Worm (Caenorhabditis elegans) whole organism, L3 larva: ENCODE data around the gene pho-8.

ENCODE experiments used
- egl-27 ChIP-seq: sonication (generic microtip); optimal IDR thresholded peaks from 4 replicates; lab custom pipeline; 2017; ENCODE audit warnings: missing biosample characterization, missing genetic modification reagents, missing genetic modification characterization
- egl-5 ChIP-seq: fragments of 150-350 bp; optimal IDR thresholded peaks from 2 replicates; lab custom pipeline; 2017; ENCODE audit warnings: missing biosample characterization, missing genetic modification reagents, missing genetic modification characterization, inconsistent platforms
- fkh-10 ChIP-seq: sonication (generic microtip); optimal IDR thresholded peaks from 2 replicates; lab custom pipeline; 2017; ENCODE audit warnings: missing biosample characterization, missing genetic modification reagents, missing genetic modification characterization
- lin-39 ChIP-seq: fragments of 150-350 bp; optimal IDR thresholded peaks from 2 replicates; lab custom pipeline; 2018; ENCODE audit warnings: missing biosample characterization, missing genetic modification reagents, missing genetic modification characterization
- nfya-1 ChIP-seq: sonication (generic microtip); optimal IDR thresholded peaks from 2 replicates; lab custom pipeline; 2017; ENCODE audit warnings: missing genetic modification characterization, mild to moderate bottlenecking, missing compliant biosample characterization, antibody characterized with exemption, moderate library complexity; ENCODE audit not compliant: insufficient read depth
- nhr-12 ChIP-seq: fragments of 150-350 bp; optimal IDR thresholded peaks from 2 replicates; lab custom pipeline; 2014; ENCODE audit warnings: missing biosample characterization, missing genetic modification characterization
- nhr-77 ChIP-seq: fragments of 150-350 bp; optimal IDR thresholded peaks from 2 replicates; lab custom pipeline; 2014; ENCODE audit warnings: missing biosample characterization, missing genetic modification characterization
- sea-2 ChIP-seq: fragments of 150-350 bp; sonication (generic microtip); optimal IDR thresholded peaks from 4 replicates; lab custom pipeline; 2014; ENCODE audit warnings: missing biosample characterization, missing genetic modification reagents, missing genetic modification characterization
- snpc-4 ChIP-seq: fragments of 150-350 bp; optimal IDR thresholded peaks from 2 replicates; lab custom pipeline; 2014; ENCODE audit warnings: missing biosample characterization, missing genetic modification characterization
- unc-39 ChIP-seq: sonication (generic microtip); optimal IDR thresholded peaks from 4 replicates; lab custom pipeline; 2017; ENCODE audit warnings: missing biosample characterization, missing genetic modification characterization
- zag-1 ChIP-seq: fragments of 150-350 bp; optimal IDR thresholded peaks from 2 replicates; lab custom pipeline; 2014; ENCODE audit warnings: missing biosample characterization, missing genetic modification characterization

- TF ChIP-seq nhr-12 (tag; lab: Kevin White, UChicago), result no peak
- TF ChIP-seq zag-1, result no peak
- no peak for TF ChIP-seq egl-5 (tag; lab: Kevin White, UChicago)
- TF ChIP-seq unc-39, result no peak
- TF ChIP-seq lin-39 (tag; lab: Kevin White, UChicago), result no peak
- TF ChIP-seq snpc-4 (tag; lab: Kevin White, UChicago), result no peak
- TF ChIP-seq sea-2 (GFP tag; lab: Kevin White, UChicago), result no peak
- no peak for TF ChIP-seq fkh-10 (GFP tag; lab: Kevin White, UChicago)
- no peak for TF ChIP-seq nhr-77 (tag; lab: Kevin White, UChicago)
- peak; percentile 27 for TF ChIP-seq nfya-1 (tag; lab: Kevin White, UChicago)
- peak; percentile 90 for TF ChIP-seq egl-27
These were observed 30.9 kb upstream of the pho-8 start for ce11 chrV:11802508-11802907.
